Worm (Caenorhabditis elegans) whole organism, late embryonic: Measurements from ENCODE around the gene trk-1.
A peak's percentile ranks its signal among the peaks of the same experiment; 100 is the strongest.

Experiments used
- F13H6.1 ChIP-seq: sonication (generic microtip); optimal IDR thresholded peaks from 2 replicates; lab custom pipeline; 2016; ENCODE audit warnings: missing genetic modification characterization, missing compliant biosample characterization
- K02D7.2 ChIP-seq: sonication (generic microtip); optimal IDR thresholded peaks from 2 replicates; lab custom pipeline; 2017; ENCODE audit warnings: mild to moderate bottlenecking, missing genetic modification characterization, missing compliant biosample characterization
- K09A11.1 ChIP-seq: sonication (generic microtip); optimal IDR thresholded peaks from 2 replicates; lab custom pipeline; 2017; ENCODE audit warnings: antibody characterized with exemption, mild to moderate bottlenecking, missing genetic modification characterization, missing compliant biosample characterization; ENCODE audit not compliant: insufficient read depth
- T23F11.4 ChIP-seq: fragments of 200-800 bp; sonication (Bioruptor generic); optimal IDR thresholded peaks from 2 replicates; lab custom pipeline; 2018; ENCODE audit warnings: mild to moderate bottlenecking, missing genetic modification characterization, missing compliant biosample characterization
- ama-1 ChIP-seq: fragments of 150-350 bp; optimal IDR thresholded peaks from 2 replicates; lab custom pipeline; 2014
- ceh-19 ChIP-seq: fragments of 200-800 bp; sonication (Bioruptor generic); optimal IDR thresholded peaks from 2 replicates; lab custom pipeline; 2018; ENCODE audit warnings: mild to moderate bottlenecking, missing genetic modification characterization, missing compliant biosample characterization
- ceh-24 ChIP-seq: sonication (generic microtip); optimal IDR thresholded peaks from 2 replicates; lab custom pipeline; 2016; ENCODE audit warnings: mild to moderate bottlenecking, missing genetic modification characterization, missing compliant biosample characterization
- ceh-30 ChIP-seq: fragments of 150-350 bp; optimal IDR thresholded peaks from 2 replicates; lab custom pipeline; 2014; ENCODE audit warnings: missing biosample characterization, missing genetic modification characterization
- ceh-34 ChIP-seq: sonication (generic microtip); optimal IDR thresholded peaks from 2 replicates; lab custom pipeline; 2016; ENCODE audit warnings: mild to moderate bottlenecking, missing genetic modification characterization, missing compliant biosample characterization
- ceh-45 ChIP-seq: fragments of 200-800 bp; sonication (Bioruptor generic); IDR thresholded peaks from 2 replicates; pipeline ENCODE4 v1.3.6; 2022; ENCODE audit warnings: missing genetic modification reagents, missing genetic modification characterization, missing compliant biosample characterization
- che-1 ChIP-seq: sonication (generic microtip); optimal IDR thresholded peaks from 2 replicates; lab custom pipeline; 2016; ENCODE audit warnings: mild to moderate bottlenecking, missing genetic modification characterization, missing compliant biosample characterization
- dmd-4 ChIP-seq: sonication (generic microtip); optimal IDR thresholded peaks from 2 replicates; lab custom pipeline; 2016; ENCODE audit warnings: borderline replicate concordance, missing genetic modification characterization, missing compliant biosample characterization
- dve-1 ChIP-seq: sonication (generic microtip); optimal IDR thresholded peaks from 2 replicates; lab custom pipeline; 2017; ENCODE audit warnings: antibody characterized with exemption, mild to moderate bottlenecking, missing genetic modification characterization, missing compliant biosample characterization
- elt-2 ChIP-seq: sonication (generic microtip); optimal IDR thresholded peaks from 2 replicates; lab custom pipeline; 2016; ENCODE audit warnings: missing genetic modification reagents, missing genetic modification characterization, missing compliant biosample characterization
- ets-4 ChIP-seq: sonication (generic microtip); optimal IDR thresholded peaks from 2 replicates; lab custom pipeline; 2016; ENCODE audit warnings: missing genetic modification characterization, missing compliant biosample characterization
- gmeb-2 ChIP-seq: sonication (generic microtip); optimal IDR thresholded peaks from 2 replicates; lab custom pipeline; 2016; ENCODE audit warnings: missing genetic modification characterization, inconsistent platforms, missing compliant biosample characterization
- lim-6 ChIP-seq: sonication (generic microtip); optimal IDR thresholded peaks from 2 replicates; lab custom pipeline; 2016; ENCODE audit warnings: missing genetic modification characterization, missing compliant biosample characterization
- nfya-1 ChIP-seq: sonication (generic microtip); optimal IDR thresholded peaks from 2 replicates; lab custom pipeline; 2017; ENCODE audit warnings: missing genetic modification characterization, mild to moderate bottlenecking, missing compliant biosample characterization, antibody characterized with exemption, moderate library complexity
- nhr-11 ChIP-seq: fragments of 150-350 bp; optimal IDR thresholded peaks from 2 replicates; lab custom pipeline; 2014; ENCODE audit warnings: missing biosample characterization, missing genetic modification characterization
- npax-4 ChIP-seq: sonication (generic microtip); optimal IDR thresholded peaks from 2 replicates; lab custom pipeline; 2016; ENCODE audit warnings: missing genetic modification characterization, missing compliant biosample characterization
- odd-2 ChIP-seq: sonication (generic microtip); optimal IDR thresholded peaks from 2 replicates; lab custom pipeline; 2017; ENCODE audit warnings: antibody characterized with exemption, mild to moderate bottlenecking, missing genetic modification characterization, missing compliant biosample characterization
- pat-9 ChIP-seq: fragments of 200-800 bp; sonication (Bioruptor generic); optimal IDR thresholded peaks from 2 replicates; lab custom pipeline; 2018; ENCODE audit warnings: mild to moderate bottlenecking, missing genetic modification characterization, moderate library complexity, missing compliant biosample characterization
- pha-2 ChIP-seq: sonication (generic microtip); optimal IDR thresholded peaks from 2 replicates; lab custom pipeline; 2017; ENCODE audit warnings: mild to moderate bottlenecking, missing genetic modification characterization, missing compliant biosample characterization
- pqm-1 ChIP-seq: sonication (generic microtip); optimal IDR thresholded peaks from 2 replicates; lab custom pipeline; 2016; ENCODE audit warnings: missing genetic modification characterization, missing compliant biosample characterization
- ref-2 ChIP-seq: sonication (generic microtip); optimal IDR thresholded peaks from 2 replicates; lab custom pipeline; 2016; ENCODE audit warnings: missing genetic modification characterization, missing compliant biosample characterization
- sdc-2 ChIP-seq: sonication (generic microtip); optimal IDR thresholded peaks from 2 replicates; lab custom pipeline; 2016; ENCODE audit warnings: missing genotype, missing genetic modification characterization, missing compliant biosample characterization
- sox-2 ChIP-seq: fragments of 200-800 bp; sonication (Bioruptor generic); IDR thresholded peaks from 2 replicates; pipeline ENCODE4 v1.3.6; 2022; ENCODE audit warnings: missing genetic modification reagents, missing genetic modification characterization, missing compliant biosample characterization
- syd-9 ChIP-seq: sonication (generic microtip); optimal IDR thresholded peaks from 2 replicates; lab custom pipeline; 2016; ENCODE audit warnings: mild to moderate bottlenecking, missing genetic modification characterization, moderate library complexity, missing compliant biosample characterization
- ttx-3 ChIP-seq: sonication (generic microtip); optimal IDR thresholded peaks from 2 replicates; lab custom pipeline; 2016; ENCODE audit warnings: missing genetic modification reagents, missing genetic modification characterization, missing compliant biosample characterization
- unc-3 ChIP-seq, 2 experiments: fragments of 200-800 bp in 1 of 2; sonication (Bioruptor generic) in 1 of 2; sonication (generic microtip) in 1 of 2; conservative IDR thresholded peaks in 1 of 2; optimal IDR thresholded peaks in 1 of 2; 2 replicates each; pipeline versions ENCODE4 v1.3.6 to Lab custom; 2016 to 2022; ENCODE audit warnings: missing compliant biosample characterization in 2 of 2, missing genetic modification characterization in 2 of 2, missing genetic modification reagents in 1 of 2
- unc-55 ChIP-seq: sonication (generic microtip); optimal IDR thresholded peaks from 2 replicates; lab custom pipeline; 2017; ENCODE audit warnings: missing biosample characterization, missing genetic modification reagents, missing genetic modification characterization
- zip-5 ChIP-seq: sonication (generic microtip); optimal IDR thresholded peaks from 2 replicates; lab custom pipeline; 2016; ENCODE audit warnings: missing genetic modification characterization, missing compliant biosample characterization
- ztf-16 ChIP-seq: sonication (generic microtip); optimal IDR thresholded peaks from 2 replicates; lab custom pipeline; 2017; ENCODE audit warnings: missing genetic modification characterization, missing compliant biosample characterization

Gene trk-1

DNA sequence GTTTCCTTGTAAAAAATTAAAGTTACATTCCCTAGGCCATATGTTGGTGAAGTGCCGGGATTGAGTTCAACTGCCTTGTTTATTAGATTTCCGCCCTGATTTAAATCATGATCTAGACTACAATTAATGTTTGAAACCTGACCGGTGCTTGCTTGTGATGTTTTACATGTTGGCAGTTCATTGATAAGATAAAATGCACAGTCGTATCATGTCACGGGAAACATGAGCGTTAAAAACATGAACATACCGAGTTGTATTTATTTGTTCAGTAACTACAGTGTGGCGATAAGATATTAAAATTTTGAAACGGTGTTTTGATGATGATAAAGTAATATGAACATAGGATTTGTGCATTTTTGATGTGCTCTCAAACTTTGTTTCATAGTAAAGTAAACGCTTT is 18.4 kb downstream of the trk-1 start:
- TF ChIP-seq gmeb-2 (tag; lab: Kevin White, UChicago) (no peak), elt-2 (peak; percentile 87), dve-1 (tag; lab: Kevin White, UChicago) (no peak), ama-1 (lab: Kevin White, UChicago) (no peak), ceh-30 (no peak)

DNA sequence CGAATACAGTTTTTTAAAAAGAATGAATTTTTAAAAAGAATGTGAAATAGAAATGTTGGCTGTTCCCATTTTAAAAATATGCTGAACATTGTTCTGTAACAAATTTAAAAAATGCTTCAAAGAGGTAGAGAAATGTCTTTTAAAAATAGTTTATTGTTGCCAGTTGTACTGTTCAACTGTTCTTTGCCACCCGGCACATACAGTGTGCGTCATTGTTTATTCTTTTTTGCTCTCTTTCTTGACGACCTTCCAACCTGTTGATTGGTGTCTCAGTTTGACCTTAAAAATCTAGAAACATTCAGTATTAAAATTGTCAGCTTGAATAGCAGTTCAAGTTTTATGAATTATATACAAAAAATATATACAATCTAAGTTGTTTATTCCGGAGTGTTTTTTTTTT is 19.1 kb downstream of the trk-1 start:
- no peak for TF ChIP-seq lim-6
- no peak for TF ChIP-seq ttx-3 (tag; lab: Kevin White, UChicago)
- TF ChIP-seq ceh-45 (GFP tag; lab: Robert Waterston, UW), result no peak

- no peak for TF ChIP-seq unc-55 (GFP tag; lab: Kevin White, UChicago)
- TF ChIP-seq ceh-19 (GFP tag; lab: Kevin White, UChicago), result no peak
- no peak for TF ChIP-seq pat-9
- TF ChIP-seq pqm-1 (tag; lab: Kevin White, UChicago), result no peak
- TF ChIP-seq ets-4, result no peak
- TF ChIP-seq dmd-4, result no peak
- no peak for TF ChIP-seq ref-2 (tag; lab: Kevin White, UChicago)
These were observed 19.9 kb downstream of the trk-1 start, which contains the start of gene acs-22 for ce11 chrX:8930879-8931278. TSS of gene acs-22 (plus strand) at chrX:8931179.

DNA sequence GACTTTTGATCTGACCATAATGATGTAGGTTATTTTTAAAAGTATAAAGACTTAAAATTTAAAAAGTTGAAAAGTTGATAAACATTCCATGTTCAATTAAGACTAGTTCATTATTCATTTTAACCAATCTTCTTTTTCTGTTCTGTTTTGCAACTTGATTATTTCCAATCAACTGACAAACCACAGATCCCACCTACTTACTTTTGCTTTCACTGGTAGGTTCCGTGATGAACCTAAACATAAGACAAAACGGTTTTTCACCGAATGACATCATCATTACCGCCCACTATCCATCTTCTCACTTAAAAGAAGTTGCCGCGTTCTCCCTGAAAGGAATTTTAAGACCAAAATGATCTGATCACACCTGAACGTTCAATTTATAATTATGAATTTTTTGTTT is 21.1 kb downstream of the trk-1 start:
- TF ChIP-seq F13H6.1 (tag; lab: Kevin White, UChicago) (no peak), sox-2 (GFP tag; lab: Robert Waterston, UW) (no peak), ceh-24 (tag; lab: Kevin White, UChicago) (no peak), sdc-2 (tag; lab: Kevin White, UChicago) (no peak), ceh-34 (no peak), npax-4 (tag; lab: Kevin White, UChicago) (no peak), ztf-16 (tag; lab: Kevin White, UChicago) (no peak), nfya-1 (no peak), elt-2 (no peak), K02D7.2 (no peak), ttx-3 (tag; lab: Kevin White, UChicago) (no peak), gmeb-2 (tag; lab: Kevin White, UChicago) (no peak), pat-9 (no peak), odd-2 (no peak), zip-5 (tag; lab: Kevin White, UChicago) (no peak), unc-3 (GFP tag; conservative IDR thresholded peaks at IDR 0.05; lab: Robert Waterston, UW) (no peak), unc-3 (tag; optimal IDR thresholded peaks at IDR 0.05; lab: Kevin White, UChicago) (no peak)
- TF ChIP-seq, all 69 proteins: peak for 0

- TF ChIP-seq ceh-30, result no peak
- no peak for TF ChIP-seq nfya-1
- TF ChIP-seq syd-9, result no peak
- TF ChIP-seq nhr-11 (tag; lab: Kevin White, UChicago), result no peak
These were observed 23.9 kb downstream of the trk-1 start for ce11 chrX:8926865-8927264.

DNA sequence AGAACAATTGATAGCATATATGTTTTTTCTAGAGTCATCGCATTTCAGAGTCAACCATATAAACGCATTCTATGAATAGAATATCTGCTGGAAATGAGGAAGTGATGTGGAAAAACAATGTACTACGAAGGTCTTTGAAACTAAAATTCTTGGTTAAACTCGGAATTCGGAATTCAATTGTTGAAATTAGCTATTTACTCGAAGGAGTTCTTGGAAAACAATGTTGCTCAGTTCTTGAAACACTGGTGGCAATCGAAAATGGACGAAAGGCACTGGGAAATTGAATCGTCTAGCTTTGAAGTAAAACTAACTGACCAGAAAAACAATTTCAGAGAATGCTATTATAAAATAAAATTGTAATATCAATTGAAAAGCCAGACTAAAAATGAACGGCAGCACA is 24.4 kb downstream of the trk-1 start:
- TF ChIP-seq pha-2 (tag; lab: Kevin White, UChicago), result no peak
- TF ChIP-seq T23F11.4 (GFP tag; lab: Kevin White, UChicago), result no peak
- no peak for TF ChIP-seq unc-3 (GFP tag; conservative IDR thresholded peaks at IDR 0.05; lab: Robert Waterston, UW)
- no peak for TF ChIP-seq unc-3 (tag; optimal IDR thresholded peaks at IDR 0.05; lab: Kevin White, UChicago)
- TF ChIP-seq che-1 (tag; lab: Kevin White, UChicago), result no peak
- TF ChIP-seq K09A11.1 (tag; lab: Kevin White, UChicago), result no peak
- no peak for TF ChIP-seq unc-55 (GFP tag; lab: Kevin White, UChicago)
